Fruit fly (Drosophila melanogaster) whole organism, embryonic: ENCODE measurements around the gene trr.

Source experiments
- Awh ChIP-seq: fragments of 200-800 bp; sonication (Bioruptor generic); IDR thresholded peaks from 2 replicates; pipeline ENCODE4, ENCODE4 v1.3.6; 2022; ENCODE audit warnings: missing biosample characterization, missing genetic modification characterization
- CG11398 ChIP-seq: fragments of 200-800 bp; sonication (Bioruptor generic); optimal IDR thresholded peaks from 2 replicates; lab custom pipeline; 2016; ENCODE audit warnings: missing biosample characterization, missing genetic modification characterization
- CG12104 ChIP-seq: fragments of 200-800 bp; sonication (Bioruptor generic); optimal IDR thresholded peaks from 3 replicates; lab custom pipeline; 2016; ENCODE audit warnings: missing biosample characterization, missing genetic modification characterization
- CG12299 ChIP-seq: fragments of 200-800 bp; sonication (Bioruptor generic); optimal IDR thresholded peaks from 2 replicates; lab custom pipeline; 2018; ENCODE audit warnings: missing biosample characterization, mild to moderate bottlenecking, missing genetic modification characterization
- CG13296 ChIP-seq: fragments of 200-800 bp; sonication (Bioruptor generic); optimal IDR thresholded peaks from 3 replicates; lab custom pipeline; 2018; ENCODE audit warnings: missing biosample characterization, mild to moderate bottlenecking, missing genetic modification characterization
- CG14965 ChIP-seq: fragments of 200-800 bp; sonication (Bioruptor generic); optimal IDR thresholded peaks from 2 replicates; lab custom pipeline; 2016; ENCODE audit warnings: missing biosample characterization, missing genetic modification characterization, borderline replicate concordance
- CG17568 ChIP-seq: fragments of 200-800 bp; sonication (Bioruptor generic); optimal IDR thresholded peaks from 2 replicates; lab custom pipeline; 2018; ENCODE audit warnings: missing biosample characterization, mild to moderate bottlenecking, missing genetic modification characterization, moderate library complexity
- CG1792 ChIP-seq: fragments of 200-800 bp; sonication (Bioruptor generic); optimal IDR thresholded peaks from 2 replicates; lab custom pipeline; 2016; ENCODE audit warnings: missing biosample characterization, missing genetic modification characterization
- CG18262 ChIP-seq: fragments of 200-800 bp; optimal IDR thresholded peaks from 3 replicates; lab custom pipeline; 2019; ENCODE audit warnings: missing biosample characterization, mild to moderate bottlenecking, missing genetic modification characterization, moderate library complexity
- CG18619 ChIP-seq: fragments of 200-800 bp; sonication (Bioruptor generic); optimal IDR thresholded peaks from 3 replicates; lab custom pipeline; 2017; ENCODE audit warnings: missing biosample characterization, mild to moderate bottlenecking, missing genetic modification characterization
- CG2199 ChIP-seq: fragments of 200-800 bp; sonication (Bioruptor generic); IDR thresholded peaks from 3 replicates; pipeline ENCODE4 v1.3.6; 2022; ENCODE audit warnings: missing biosample characterization, missing genetic modification characterization
- CG2202 ChIP-seq: fragments of 200-800 bp; sonication (Bioruptor generic); optimal IDR thresholded peaks from 2 replicates; lab custom pipeline; 2018; ENCODE audit warnings: missing biosample characterization, mild to moderate bottlenecking, missing genetic modification characterization
- CG3838 ChIP-seq: fragments of 200-800 bp; sonication (Bioruptor generic); optimal IDR thresholded peaks from 3 replicates; lab custom pipeline; 2016; ENCODE audit warnings: missing biosample characterization, missing genetic modification characterization
- CG3995 ChIP-seq: fragments of 200-800 bp; sonication (Bioruptor generic); optimal IDR thresholded peaks from 3 replicates; lab custom pipeline; 2016; ENCODE audit warnings: missing biosample characterization, missing genetic modification characterization
- CG43689 ChIP-seq: fragments of 200-800 bp; sonication (Bioruptor generic); IDR thresholded peaks from 2 replicates; pipeline ENCODE4 v1.3.6; 2022; ENCODE audit warnings: missing biosample characterization, missing genetic modification characterization
- CG4424 ChIP-seq: fragments of 200-800 bp; sonication (Bioruptor generic); optimal IDR thresholded peaks from 3 replicates; lab custom pipeline; 2016; ENCODE audit warnings: missing biosample characterization, missing genetic modification characterization
- CG6654 ChIP-seq: fragments of 200-800 bp; sonication (Bioruptor generic); optimal IDR thresholded peaks from 2 replicates; lab custom pipeline; 2017; ENCODE audit warnings: missing biosample characterization, mild to moderate bottlenecking, missing genetic modification characterization
- CG7357 ChIP-seq: fragments of 200-800 bp; sonication (Bioruptor generic); IDR thresholded peaks from 3 replicates; pipeline ENCODE4 v1.3.6; 2022; ENCODE audit warnings: missing biosample characterization, missing genetic modification characterization
- CG7556 ChIP-seq: fragments of 200-800 bp; sonication (Bioruptor generic); optimal IDR thresholded peaks from 2 replicates; lab custom pipeline; 2017; ENCODE audit warnings: missing biosample characterization, mild to moderate bottlenecking, missing genetic modification characterization
- CG7928 ChIP-seq: fragments of 200-800 bp; sonication (Bioruptor generic); optimal IDR thresholded peaks from 2 replicates; lab custom pipeline; 2017; ENCODE audit warnings: missing biosample characterization, mild to moderate bottlenecking, missing genetic modification characterization
- CG9727 ChIP-seq: fragments of 200-800 bp; sonication (Bioruptor generic); optimal IDR thresholded peaks from 3 replicates; lab custom pipeline; 2017; ENCODE audit warnings: missing biosample characterization, mild to moderate bottlenecking, missing genetic modification characterization
- Dp ChIP-seq: fragments of 200-800 bp; sonication (Bioruptor generic); optimal IDR thresholded peaks from 2 replicates; lab custom pipeline; 2018; ENCODE audit warnings: missing biosample characterization, mild to moderate bottlenecking, missing genetic modification characterization, moderate library complexity
- Eip74EF ChIP-seq, 2 experiments: fragments of 200-800 bp in 1 of 2; fragments of >200 bp in 1 of 2; sonication (Bioruptor generic) in 1 of 2; optimal IDR thresholded peaks; 2 replicates each; lab custom pipeline; 2017 to 2019; ENCODE audit warnings: missing biosample characterization in 2 of 2, missing genetic modification characterization in 2 of 2, mild to moderate bottlenecking in 1 of 2, moderate library complexity in 1 of 2
- Fer1 ChIP-seq: fragments of 200-800 bp; sonication (Bioruptor generic); optimal IDR thresholded peaks from 2 replicates; lab custom pipeline; 2017; ENCODE audit warnings: missing biosample characterization, mild to moderate bottlenecking, missing genetic modification characterization
- Hr3 ChIP-seq: fragments of 200-800 bp; sonication (Bioruptor generic); optimal IDR thresholded peaks from 3 replicates; lab custom pipeline; 2016; ENCODE audit warnings: missing biosample characterization, missing genetic modification characterization
- Kr ChIP-seq: fragments of 200-800 bp; sonication (Bioruptor generic); optimal IDR thresholded peaks from 2 replicates; lab custom pipeline; 2017; ENCODE audit warnings: missing biosample characterization, mild to moderate bottlenecking, missing genetic modification characterization
- Lim3 ChIP-seq: fragments of 200-800 bp; sonication (Bioruptor generic); IDR thresholded peaks from 2 replicates; pipeline ENCODE4 v1.3.6; 2022; ENCODE audit warnings: missing biosample characterization, missing genetic modification characterization
- Optix ChIP-seq: fragments of 200-800 bp; sonication (Bioruptor generic); IDR thresholded peaks from 3 replicates; pipeline ENCODE4 v1.3.6; 2022; ENCODE audit warnings: missing biosample characterization, missing genetic modification characterization
- PHDP ChIP-seq: fragments of 200-800 bp; sonication (Bioruptor generic); optimal IDR thresholded peaks from 3 replicates; lab custom pipeline; 2018; ENCODE audit warnings: missing biosample characterization, mild to moderate bottlenecking, missing genetic modification characterization, moderate library complexity
- TFAM ChIP-seq: fragments of 200-800 bp; sonication (Bioruptor generic); optimal IDR thresholded peaks from 2 replicates; lab custom pipeline; 2017; ENCODE audit warnings: missing biosample characterization, missing genetic modification characterization, inconsistent platforms
- Usf ChIP-seq: fragments of 200-800 bp; sonication (Bioruptor generic); optimal IDR thresholded peaks from 2 replicates; lab custom pipeline; 2017; ENCODE audit warnings: missing genotype, missing biosample characterization, missing genetic modification characterization
- cg ChIP-seq: fragments of 200-800 bp; sonication (Bioruptor generic); optimal IDR thresholded peaks from 3 replicates; lab custom pipeline; 2019; ENCODE audit warnings: missing biosample characterization, mild to moderate bottlenecking, missing genetic modification characterization, moderate library complexity
- dati ChIP-seq: fragments of 200-800 bp; sonication (Bioruptor generic); IDR thresholded peaks from 2 replicates; pipeline ENCODE4 v1.3.6; 2022; ENCODE audit warnings: missing biosample characterization, missing genetic modification characterization
- dmrt11E ChIP-seq: fragments of 200-800 bp; sonication (Bioruptor generic); optimal IDR thresholded peaks from 3 replicates; lab custom pipeline; 2018; ENCODE audit warnings: missing biosample characterization, mild to moderate bottlenecking, missing genetic modification characterization, moderate library complexity
- exex ChIP-seq: fragments of 200-800 bp; sonication (Bioruptor generic); optimal IDR thresholded peaks from 4 replicates; lab custom pipeline; 2018; ENCODE audit warnings: missing biosample characterization, mild to moderate bottlenecking, missing genetic modification characterization, moderate library complexity
- fd3F ChIP-seq: fragments of 200-800 bp; sonication (Bioruptor generic); optimal IDR thresholded peaks from 2 replicates; lab custom pipeline; 2018; ENCODE audit warnings: missing biosample characterization, mild to moderate bottlenecking, missing genetic modification characterization, moderate library complexity
- gcm2 ChIP-seq: fragments of 200-800 bp; sonication (Bioruptor generic); optimal IDR thresholded peaks from 2 replicates; lab custom pipeline; 2016; ENCODE audit warnings: missing biosample characterization, missing genetic modification characterization
- ham ChIP-seq: fragments of 200-800 bp; sonication (Bioruptor generic); IDR thresholded peaks from 2 replicates; pipeline ENCODE4 v1.3.6; 2022; ENCODE audit warnings: missing biosample characterization, missing genetic modification characterization
- inv ChIP-seq: fragments of 200-800 bp; sonication (Bioruptor generic); IDR thresholded peaks from 2 replicates; pipeline ENCODE4 v1.3.6; 2022; ENCODE audit warnings: missing biosample characterization, missing genetic modification characterization; ENCODE audit not compliant: partially characterized antibody
- jigr1 ChIP-seq: fragments of 200-800 bp; sonication (Bioruptor generic); IDR thresholded peaks from 3 replicates; pipeline ENCODE4 v1.3.6; 2022; ENCODE audit warnings: missing biosample characterization, missing genetic modification characterization
- klu ChIP-seq: fragments of 200-800 bp; sonication (Bioruptor generic); IDR thresholded peaks from 2 replicates; pipeline ENCODE4 v1.3.6; 2022; ENCODE audit warnings: missing biosample characterization, missing genetic modification characterization
- nau ChIP-seq: fragments of 200-800 bp; sonication (Bioruptor generic); optimal IDR thresholded peaks from 3 replicates; lab custom pipeline; 2017; ENCODE audit warnings: missing biosample characterization, mild to moderate bottlenecking, missing genetic modification characterization, missing genetic modification reagents
- nerfin-1 ChIP-seq: fragments of 200-800 bp; sonication (Bioruptor generic); optimal IDR thresholded peaks from 3 replicates; lab custom pipeline; 2019; ENCODE audit warnings: missing biosample characterization, mild to moderate bottlenecking, missing genetic modification characterization, moderate library complexity
- org-1 ChIP-seq: fragments of 200-800 bp; sonication (Bioruptor generic); optimal IDR thresholded peaks from 2 replicates; lab custom pipeline; 2017; ENCODE audit warnings: missing biosample characterization, missing genetic modification characterization
- phol ChIP-seq: fragments of 200-800 bp; sonication (Bioruptor generic); optimal IDR thresholded peaks from 3 replicates; lab custom pipeline; 2018; ENCODE audit warnings: missing biosample characterization, mild to moderate bottlenecking, missing genetic modification characterization, moderate library complexity
- pita ChIP-seq: fragments of 200-800 bp; sonication (Bioruptor generic); optimal IDR thresholded peaks from 2 replicates; lab custom pipeline; 2017; ENCODE audit warnings: missing biosample characterization, mild to moderate bottlenecking, missing genetic modification characterization
- repo ChIP-seq: fragments of 200-800 bp; sonication (Bioruptor generic); optimal IDR thresholded peaks from 2 replicates; lab custom pipeline; 2016; ENCODE audit warnings: missing biosample characterization, missing genetic modification characterization
- row ChIP-seq: fragments of 200-800 bp; sonication (Bioruptor generic); IDR thresholded peaks from 3 replicates; pipeline ENCODE4 v1.3.6; 2022; ENCODE audit warnings: missing biosample characterization, missing genetic modification characterization
- stc ChIP-seq: fragments of 200-800 bp; sonication (Bioruptor generic); IDR thresholded peaks from 2 replicates; pipeline ENCODE4 v1.3.6; 2022; ENCODE audit warnings: missing biosample characterization, missing genetic modification characterization
- tup ChIP-seq: fragments of 200-800 bp; sonication (Bioruptor generic); optimal IDR thresholded peaks from 2 replicates; lab custom pipeline; 2016; ENCODE audit warnings: missing biosample characterization, mild to moderate bottlenecking, missing genetic modification characterization, moderate library complexity

trr gene

dm6 chrX:1877107-1877736, 12.5 kb downstream of the trr start, which contains the start of the genes CG14817 and CG14805 (continued):
- TF ChIP-seq stc (GFP tag; lab: Robert Waterston, UW) (peak; percentile 54), exex (no peak), row (GFP tag; lab: Robert Waterston, UW) (peak; percentile 19; the same call in 1 of the 3 replicates), ham (GFP tag; lab: Robert Waterston, UW) (no peak), CG12299 (tag; lab: Kevin White, UChicago) (peak; percentile 81), CG3995 (peak; percentile 54), CG3838 (GFP tag; lab: Kevin White, UChicago) (no peak), repo (GFP tag; lab: Kevin White, UChicago) (peak; percentile 11), Dp (GFP tag; lab: Kevin White, UChicago) (peak; percentile 27), org-1 (GFP tag; lab: Kevin White, UChicago) (peak; percentile 54), inv (no peak; the same call in 1 of the 2 replicates), CG43689 (no peak), Hr3 (no peak), PHDP (tag; lab: Kevin White, UChicago) (peak; percentile 81), cg (GFP tag; lab: Kevin White, UChicago) (no peak), tup (GFP tag; lab: Kevin White, UChicago) (no peak), dati (GFP tag; lab: Robert Waterston, UW) (no peak), nerfin-1 (tag; lab: Kevin White, UChicago) (peak; percentile 65), CG7357 (no peak), Fer1 (peak; percentile 93), Awh (GFP tag; lab: Robert Waterston, UW) (peak; percentile 46; the same call in 1 of the 2 replicates), fd3F (peak; percentile 53), CG7928 (GFP tag; lab: Kevin White, UChicago) (no peak), CG13296 (peak; percentile 92), nau (no peak), CG12104 (GFP tag; lab: Kevin White, UChicago) (peak; percentile 57), CG17568 (no peak), CG7556 (peak; percentile 45), pita (GFP tag; lab: Kevin White, UChicago) (no peak), CG18262 (peak; percentile 58), CG4424 (GFP tag; lab: Kevin White, UChicago) (no peak), CG1792 (no peak), TFAM (GFP tag; lab: Kevin White, UChicago) (peak; percentile 6), Lim3 (GFP tag; lab: Robert Waterston, UW) (no peak), Usf (GFP tag; lab: Kevin White, UChicago) (peak; percentile 26), Kr (no peak), CG6654 (peak; percentile 33), CG18619 (peak; percentile 79), Eip74EF (GFP tag; optimal IDR thresholded peaks at IDR 0.05; lab: Kevin White, UChicago) (peak in 1 of 2 experiments; percentile 55), dmrt11E (tag; lab: Kevin White, UChicago) (peak; percentile 59), CG11398 (no peak), CG2199 (GFP tag; lab: Robert Waterston, UW) (no peak), Optix (GFP tag; lab: Robert Waterston, UW) (0 out of 3 replicates have a peak, but pooled peaks have one; percentile 22), CG14965 (GFP tag; lab: Kevin White, UChicago) (no peak), CG9727 (peak; percentile 80), phol (tag; lab: Kevin White, UChicago) (peak; percentile 69), CG2202 (tag; lab: Kevin White, UChicago) (peak; percentile 65), gcm2 (GFP tag; lab: Kevin White, UChicago) (no peak), jigr1 (GFP tag; lab: Robert Waterston, UW) (no peak), klu (GFP tag; lab: Robert Waterston, UW) (no peak)
